Fruit fly (Drosophila melanogaster) whole organism, embryonic: ENCODE measurements around the gene Chd1.

Experiments used
- B-H1 ChIP-seq: fragments of 200-800 bp; sonication (Bioruptor generic); IDR thresholded peaks from 3 replicates; pipeline ENCODE4 v1.3.6; 2022; ENCODE audit warnings: missing biosample characterization, missing genetic modification characterization
- CG10267 ChIP-seq: fragments of 200-800 bp; sonication (Bioruptor generic); optimal IDR thresholded peaks from 2 replicates; lab custom pipeline; 2018; ENCODE audit warnings: missing biosample characterization, mild to moderate bottlenecking, missing genetic modification characterization, moderate library complexity
- CG10321 ChIP-seq: fragments of 200-800 bp; sonication (Bioruptor generic); IDR thresholded peaks from 2 replicates; pipeline ENCODE4 v1.3.6; 2022; ENCODE audit warnings: missing biosample characterization, missing genetic modification characterization
- CG11723 ChIP-seq: fragments of 200-800 bp; sonication (Bioruptor generic); optimal IDR thresholded peaks from 2 replicates; lab custom pipeline; 2017; ENCODE audit warnings: missing biosample characterization, mild to moderate bottlenecking, missing genetic modification characterization
- CG12744 ChIP-seq: fragments of 200-800 bp; sonication (Bioruptor generic); optimal IDR thresholded peaks from 2 replicates; lab custom pipeline; 2016; ENCODE audit warnings: missing biosample characterization, missing genetic modification characterization
- CG15269 ChIP-seq: fragments of 200-800 bp; sonication (Bioruptor generic); optimal IDR thresholded peaks from 2 replicates; lab custom pipeline; 2018; ENCODE audit warnings: missing biosample characterization, mild to moderate bottlenecking, missing genetic modification characterization, moderate library complexity
- CG1529 ChIP-seq: fragments of 200-800 bp; sonication (Bioruptor generic); optimal IDR thresholded peaks from 3 replicates; lab custom pipeline; 2018; ENCODE audit warnings: missing biosample characterization, missing genetic modification characterization
- CG17328 ChIP-seq: fragments of 200-800 bp; sonication (Bioruptor generic); IDR thresholded peaks from 2 replicates; pipeline ENCODE4 v1.3.6; 2022; ENCODE audit warnings: missing biosample characterization, missing genetic modification characterization
- CG2129 ChIP-seq: fragments of 200-800 bp; sonication (Bioruptor generic); IDR thresholded peaks from 2 replicates; pipeline ENCODE4 v1.3.6; 2022; ENCODE audit warnings: missing biosample characterization, missing genetic modification characterization; ENCODE audit not compliant: partially characterized antibody
- CG2678 ChIP-seq: fragments of 200-800 bp; sonication (Bioruptor generic); optimal IDR thresholded peaks from 3 replicates; lab custom pipeline; 2019; ENCODE audit warnings: missing biosample characterization, mild to moderate bottlenecking, missing genetic modification characterization, moderate library complexity
- CG30403 ChIP-seq: fragments of 200-800 bp; sonication (Bioruptor generic); optimal IDR thresholded peaks from 3 replicates; lab custom pipeline; 2016; ENCODE audit warnings: missing biosample characterization, missing genetic modification characterization
- CG31388 ChIP-seq: fragments of 200-800 bp; sonication (Bioruptor generic); optimal IDR thresholded peaks from 2 replicates; lab custom pipeline; 2016; ENCODE audit warnings: missing biosample characterization, missing genetic modification characterization
- CG4404 ChIP-seq: fragments of 200-800 bp; sonication (Bioruptor generic); IDR thresholded peaks from 2 replicates; pipeline ENCODE4 v1.3.6; 2022; ENCODE audit warnings: missing biosample characterization, missing genetic modification characterization
- CG6254 ChIP-seq: fragments of 200-800 bp; sonication (Bioruptor generic); optimal IDR thresholded peaks from 3 replicates; lab custom pipeline; 2017; ENCODE audit warnings: mild to moderate bottlenecking, missing biosample characterization, missing genetic modification reagents, missing genetic modification characterization
- CG9727 ChIP-seq: fragments of 200-800 bp; sonication (Bioruptor generic); optimal IDR thresholded peaks from 3 replicates; lab custom pipeline; 2017; ENCODE audit warnings: missing biosample characterization, mild to moderate bottlenecking, missing genetic modification characterization
- CG9932 ChIP-seq: fragments of 200-800 bp; sonication (Bioruptor generic); IDR thresholded peaks from 2 replicates; pipeline ENCODE4 v1.3.6; 2022; ENCODE audit warnings: missing biosample characterization, missing genetic modification characterization
- CHES-1-like ChIP-seq: fragments of 200-800 bp; sonication (Bioruptor generic); optimal IDR thresholded peaks from 2 replicates; lab custom pipeline; 2016; ENCODE audit warnings: missing biosample characterization, missing genetic modification characterization
- Dad ChIP-seq: fragments of 200-800 bp; sonication (Bioruptor generic); optimal IDR thresholded peaks from 3 replicates; lab custom pipeline; 2016; ENCODE audit warnings: missing biosample characterization, missing genetic modification characterization
- Dbx ChIP-seq: fragments of 200-800 bp; sonication (Bioruptor generic); IDR thresholded peaks from 3 replicates; pipeline ENCODE4 v1.3.6; 2022; ENCODE audit warnings: missing biosample characterization, missing genetic modification characterization
- Dref ChIP-seq: fragments of 200-800 bp; sonication (Bioruptor generic); IDR thresholded peaks from 2 replicates; pipeline ENCODE4 v1.3.6; 2022; ENCODE audit warnings: missing biosample characterization, missing genetic modification characterization
- Fer3 ChIP-seq: fragments of 200-800 bp; sonication (Bioruptor generic); optimal IDR thresholded peaks from 2 replicates; lab custom pipeline; 2018; ENCODE audit warnings: missing biosample characterization, mild to moderate bottlenecking, missing genetic modification characterization, moderate library complexity
- GATAe ChIP-seq: fragments of 200-800 bp; sonication (Bioruptor generic); conservative IDR thresholded peaks from 2 replicates; pipeline ENCODE4 v1.3.6; 2022; ENCODE audit warnings: missing biosample characterization, missing genetic modification characterization
- Gsc ChIP-seq: fragments of 200-800 bp; sonication (Bioruptor generic); IDR thresholded peaks from 2 replicates; pipeline ENCODE4 v1.3.6; 2022; ENCODE audit warnings: missing biosample characterization, missing genetic modification characterization
- HLH3B ChIP-seq: fragments of 200-800 bp; sonication (Bioruptor generic); IDR thresholded peaks from 2 replicates; pipeline ENCODE4 v1.3.6; 2022; ENCODE audit warnings: missing biosample characterization, missing genetic modification characterization
- Kr ChIP-seq: fragments of 200-800 bp; sonication (Bioruptor generic); optimal IDR thresholded peaks from 2 replicates; lab custom pipeline; 2017; ENCODE audit warnings: missing biosample characterization, mild to moderate bottlenecking, missing genetic modification characterization
- Lhr ChIP-seq: fragments of 200-800 bp; sonication (Bioruptor generic); optimal IDR thresholded peaks from 3 replicates; lab custom pipeline; 2017; ENCODE audit warnings: mild to moderate bottlenecking, missing biosample characterization, missing genetic modification reagents, missing genetic modification characterization
- Meics ChIP-seq: fragments of 200-800 bp; sonication (Bioruptor generic); optimal IDR thresholded peaks from 2 replicates; lab custom pipeline; 2017; ENCODE audit warnings: missing biosample characterization, mild to moderate bottlenecking, missing genetic modification characterization
- Mes4 ChIP-seq: fragments of 200-800 bp; sonication (Bioruptor generic); optimal IDR thresholded peaks from 2 replicates; lab custom pipeline; 2016; ENCODE audit warnings: missing biosample characterization, missing genetic modification characterization
- NFAT ChIP-seq: fragments of 200-800 bp; sonication (Bioruptor generic); IDR thresholded peaks from 2 replicates; pipeline ENCODE4 v1.3.6; 2022; ENCODE audit warnings: missing biosample characterization, missing genetic modification characterization
- Optix ChIP-seq: fragments of 200-800 bp; sonication (Bioruptor generic); IDR thresholded peaks from 3 replicates; pipeline ENCODE4 v1.3.6; 2022; ENCODE audit warnings: missing biosample characterization, missing genetic modification characterization
- Rx ChIP-seq: fragments of 200-800 bp; sonication (Bioruptor generic); IDR thresholded peaks from 2 replicates; pipeline ENCODE4 v1.3.6; 2022; ENCODE audit warnings: missing biosample characterization, missing genetic modification characterization
- Six4 ChIP-seq: fragments of 200-800 bp; sonication (Bioruptor generic); optimal IDR thresholded peaks from 2 replicates; lab custom pipeline; 2016; ENCODE audit warnings: missing biosample characterization, missing genetic modification characterization
- Vsx1 ChIP-seq: fragments of 200-800 bp; sonication (Bioruptor generic); optimal IDR thresholded peaks from 2 replicates; lab custom pipeline; 2017; ENCODE audit warnings: missing biosample characterization, mild to moderate bottlenecking, missing genetic modification characterization, missing genetic modification reagents
- ac ChIP-seq: fragments of 200-800 bp; sonication (Bioruptor generic); optimal IDR thresholded peaks from 3 replicates; lab custom pipeline; 2017; ENCODE audit warnings: missing biosample characterization, mild to moderate bottlenecking, missing genetic modification characterization
- bigmax ChIP-seq: fragments of 200-800 bp; sonication (Bioruptor generic); optimal IDR thresholded peaks from 2 replicates; lab custom pipeline; 2018; ENCODE audit warnings: missing biosample characterization, mild to moderate bottlenecking, missing genetic modification characterization
- bsh ChIP-seq, 2 experiments: fragments of 200-800 bp; sonication (Bioruptor generic); optimal IDR thresholded peaks; 2 replicates each; lab custom pipeline; 2017 to 2018; ENCODE audit warnings: mild to moderate bottlenecking in 2 of 2, missing biosample characterization in 2 of 2, missing genetic modification characterization in 2 of 2, moderate library complexity in 1 of 2
- dmrt99B ChIP-seq: fragments of 200-800 bp; sonication (Bioruptor generic); optimal IDR thresholded peaks from 2 replicates; lab custom pipeline; 2018; ENCODE audit warnings: missing biosample characterization, mild to moderate bottlenecking, missing genetic modification characterization, moderate library complexity
- eve ChIP-seq, 2 experiments: fragments of >200 bp; optimal IDR thresholded peaks; 2 replicates each; lab custom pipeline; 2017; ENCODE audit warnings: missing biosample characterization in 2 of 2, missing genetic modification characterization in 2 of 2
- fd64A ChIP-seq: fragments of 200-800 bp; sonication (Bioruptor generic); optimal IDR thresholded peaks from 3 replicates; lab custom pipeline; 2018; ENCODE audit warnings: missing biosample characterization, mild to moderate bottlenecking, missing genetic modification characterization
- gcm ChIP-seq: fragments of 200-800 bp; sonication (Bioruptor generic); optimal IDR thresholded peaks from 2 replicates; lab custom pipeline; 2019; ENCODE audit warnings: missing biosample characterization, mild to moderate bottlenecking, missing genetic modification characterization, moderate library complexity
- gro ChIP-seq: fragments of 200-800 bp; sonication (Bioruptor generic); optimal IDR thresholded peaks from 2 replicates; lab custom pipeline; 2016; ENCODE audit warnings: missing biosample characterization, missing genetic modification characterization
- her ChIP-seq: fragments of 200-800 bp; sonication (Bioruptor generic); optimal IDR thresholded peaks from 2 replicates; lab custom pipeline; 2016; ENCODE audit warnings: missing biosample characterization, missing genetic modification characterization
- inv ChIP-seq: fragments of 200-800 bp; sonication (Bioruptor generic); IDR thresholded peaks from 2 replicates; pipeline ENCODE4 v1.3.6; 2022; ENCODE audit warnings: missing biosample characterization, missing genetic modification characterization; ENCODE audit not compliant: partially characterized antibody
- lov ChIP-seq, 2 experiments: fragments of 200-800 bp in 1 of 2; fragments of >200 bp in 1 of 2; sonication (Bioruptor generic) in 1 of 2; IDR thresholded peaks in 1 of 2; optimal IDR thresholded peaks in 1 of 2; 2 replicates in 1 of 2; 3 replicates in 1 of 2; pipeline versions ENCODE4 v1.3.6 to Lab custom; 2017 to 2022; ENCODE audit warnings: missing biosample characterization in 1 of 2, missing genetic modification characterization in 1 of 2
- nerfin-1 ChIP-seq: fragments of 200-800 bp; sonication (Bioruptor generic); optimal IDR thresholded peaks from 3 replicates; lab custom pipeline; 2019; ENCODE audit warnings: missing biosample characterization, mild to moderate bottlenecking, missing genetic modification characterization, moderate library complexity
- rib ChIP-seq: fragments of 200-800 bp; sonication (Bioruptor generic); IDR thresholded peaks from 2 replicates; pipeline ENCODE4 v1.3.6; 2022; ENCODE audit warnings: missing biosample characterization, missing genetic modification characterization
- sd ChIP-seq: fragments of 200-800 bp; sonication (Bioruptor generic); optimal IDR thresholded peaks from 3 replicates; lab custom pipeline; 2018; ENCODE audit warnings: missing biosample characterization, mild to moderate bottlenecking, missing genetic modification characterization, moderate library complexity
- tap ChIP-seq: fragments of 200-800 bp; optimal IDR thresholded peaks from 3 replicates; lab custom pipeline; 2019; ENCODE audit warnings: missing biosample characterization, mild to moderate bottlenecking, missing genetic modification characterization, moderate library complexity
- vfl ChIP-seq: fragments of 200-800 bp; sonication (Bioruptor generic); optimal IDR thresholded peaks from 2 replicates; lab custom pipeline; 2016; ENCODE audit warnings: missing biosample characterization, missing genetic modification characterization

Chd1 gene

dm6 chr2L:2987681-2988381 lies at the start of gene Chd1, which contains the start of gene Bem46 (continued):
- TF ChIP-seq Dref (GFP tag; lab: Robert Waterston, UW) = peak; percentile 65
- TF ChIP-seq CG12744 (GFP tag; lab: Kevin White, UChicago) = peak; percentile 63
- TF ChIP-seq CG2678 = peak; percentile 91
- TF ChIP-seq CG9932 (GFP tag; lab: Robert Waterston, UW) = peak; percentile 93
- TF ChIP-seq CG30403 (GFP tag; lab: Kevin White, UChicago) = peak; percentile 93
- TF ChIP-seq rib (GFP tag; lab: Robert Waterston, UW) = peak; percentile 78
- TF ChIP-seq Vsx1 (GFP tag; lab: Kevin White, UChicago) = no peak
- TF ChIP-seq Dbx = peak; percentile 89
- TF ChIP-seq dmrt99B (tag; lab: Kevin White, UChicago) = no peak
- TF ChIP-seq CHES-1-like = peak; percentile 6
- peak; percentile 81 for TF ChIP-seq CG10267
- TF ChIP-seq CG15269 (tag; lab: Kevin White, UChicago) = peak; percentile 87
- no peak for TF ChIP-seq lov (optimal IDR thresholded peaks at IDR 0.05; lab: Kevin White, UChicago)
- 0 out of 3 replicates have a peak, but pooled peaks have one; percentile 18 for TF ChIP-seq lov (GFP tag; IDR thresholded peaks at IDR 0.05; lab: Robert Waterston, UW)
- peak; percentile 88 for TF ChIP-seq Six4 (GFP tag; lab: Kevin White, UChicago)
- TF ChIP-seq HLH3B (GFP tag; lab: Robert Waterston, UW) = peak; percentile 82
- no peak for TF ChIP-seq fd64A (GFP tag; lab: Kevin White, UChicago)
- TF ChIP-seq NFAT (GFP tag; lab: Robert Waterston, UW) = peak; percentile 66
- TF ChIP-seq Dad = peak; percentile 48
- TF ChIP-seq Optix (GFP tag; lab: Robert Waterston, UW) = 0 out of 3 replicates have a peak, but pooled peaks have one; percentile 41
- no peak for TF ChIP-seq Kr (GFP tag; lab: Kevin White, UChicago)
- TF ChIP-seq tap (tag; lab: Kevin White, UChicago) = no peak
- peak; percentile 74 for TF ChIP-seq CG17328
- peak; percentile 88 for TF ChIP-seq Meics (GFP tag; lab: Kevin White, UChicago)
- TF ChIP-seq CG6254 (GFP tag; lab: Kevin White, UChicago) = peak; percentile 53
- TF ChIP-seq gro (GFP tag; lab: Kevin White, UChicago) = peak; percentile 27
- TF ChIP-seq sd (tag; lab: Kevin White, UChicago) = no peak
- TF ChIP-seq CG2129 (GFP tag; lab: Robert Waterston, UW) = no peak
- peak; percentile 11 for TF ChIP-seq CG31388 (GFP tag; lab: Kevin White, UChicago)
- peak; percentile 33; the same call in 1 of the 2 replicates for TF ChIP-seq CG10321
- TF ChIP-seq CG11723 = no peak
- peak; percentile 48; the same call in 1 of the 2 replicates for TF ChIP-seq Gsc (GFP tag; lab: Robert Waterston, UW)
- TF ChIP-seq Rx (GFP tag; lab: Robert Waterston, UW) = peak; percentile 65
- TF ChIP-seq Mes4 (GFP tag; lab: Kevin White, UChicago) = no peak
- peak in 1 of 2 experiments; percentile 81 for TF ChIP-seq bsh (GFP tag; optimal IDR thresholded peaks at IDR 0.05; lab: Kevin White, UChicago)
- TF ChIP-seq Fer3 (tag; lab: Kevin White, UChicago) = peak; percentile 86
- no peak; the same call in 1 of the 2 replicates for TF ChIP-seq GATAe (GFP tag; lab: Robert Waterston, UW)
- TF ChIP-seq CG9727 (GFP tag; lab: Kevin White, UChicago) = peak; percentile 90
- TF ChIP-seq eve (GFP tag; optimal IDR thresholded peaks at IDR 0.05; lab: Kevin White, UChicago) = no peak
- peak; percentile 24 for TF ChIP-seq her (GFP tag; lab: Kevin White, UChicago)
- TF ChIP-seq vfl = peak; percentile 73
- peak; percentile 82 for TF ChIP-seq gcm (GFP tag; lab: Kevin White, UChicago)
- TF ChIP-seq B-H1 (GFP tag; lab: Robert Waterston, UW) = peak; percentile 77
- peak; percentile 79 for TF ChIP-seq CG4404 (GFP tag; lab: Robert Waterston, UW)
- TF ChIP-seq nerfin-1 (tag; lab: Kevin White, UChicago) = peak; percentile 77
- TF ChIP-seq inv = peak; percentile 39; the same call in 1 of the 2 replicates
- no peak for TF ChIP-seq Lhr (GFP tag; lab: Kevin White, UChicago)
- no peak for TF ChIP-seq bigmax (GFP tag; lab: Kevin White, UChicago)
- TF ChIP-seq ac = no peak
- no peak for TF ChIP-seq CG1529 (GFP tag; lab: Kevin White, UChicago)
